Worm (Caenorhabditis elegans) whole organism, mixed stage, embryonic: ENCODE measurements around the gene ugt-51.

Experiments used
- blmp-1 ChIP-seq: fragments of 150-350 bp; optimal IDR thresholded peaks from 2 replicates; lab custom pipeline; 2014; ENCODE audit warnings: missing biosample characterization, missing genetic modification characterization
- mab-5 ChIP-seq: fragments of 150-350 bp; optimal IDR thresholded peaks from 2 replicates; lab custom pipeline; 2014; ENCODE audit warnings: missing biosample characterization, missing genetic modification characterization
- nhr-12 ChIP-seq: fragments of 150-350 bp; optimal IDR thresholded peaks from 2 replicates; lab custom pipeline; 2014; ENCODE audit warnings: missing biosample characterization, missing genetic modification characterization
- nhr-28 ChIP-seq: fragments of 150-350 bp; optimal IDR thresholded peaks from 2 replicates; lab custom pipeline; 2014; ENCODE audit warnings: missing biosample characterization, missing genetic modification characterization
- pha-4 ChIP-seq: fragments of 150-350 bp; optimal IDR thresholded peaks from 2 replicates; lab custom pipeline; 2018; ENCODE audit warnings: missing biosample characterization, missing genetic modification reagents, missing genetic modification characterization
- unc-62 ChIP-seq: fragments of 150-350 bp; optimal IDR thresholded peaks from 2 replicates; lab custom pipeline; 2014; ENCODE audit warnings: missing biosample characterization, missing genetic modification reagents, missing genetic modification characterization

- TF ChIP-seq unc-62 (GFP tag; lab: Kevin White, UChicago) (no peak), nhr-12 (tag; lab: Kevin White, UChicago) (no peak), blmp-1 (tag; lab: Kevin White, UChicago) (no peak), pha-4 (tag; lab: Kevin White, UChicago) (no peak), mab-5 (tag; lab: Kevin White, UChicago) (no peak), nhr-28 (tag; lab: Kevin White, UChicago) (no peak)
Observed at ce11 chrV:5155516-5155915, 21.6 kb downstream of the ugt-51 start, which contains the start of gene srx-38.
